Worm (Caenorhabditis elegans): ENCODE results near the gene Y17D7B.4.

ce11 chrV:18753036-18753435, 23.5 kb downstream of the Y17D7B.4 start, which contains the start of gene F11D11.6:
- TF ChIP-seq him-1 (tag; optimal IDR thresholded peaks at IDR 0.05) (no peak), dao-5 (tag; optimal IDR thresholded peaks at IDR 0.05) (no peak)

Data from whole organism, L4/young adult.